Worm (Caenorhabditis elegans): Measurements from ENCODE around the gene fbxl-5.

The fbxl-5 gene

DNA sequence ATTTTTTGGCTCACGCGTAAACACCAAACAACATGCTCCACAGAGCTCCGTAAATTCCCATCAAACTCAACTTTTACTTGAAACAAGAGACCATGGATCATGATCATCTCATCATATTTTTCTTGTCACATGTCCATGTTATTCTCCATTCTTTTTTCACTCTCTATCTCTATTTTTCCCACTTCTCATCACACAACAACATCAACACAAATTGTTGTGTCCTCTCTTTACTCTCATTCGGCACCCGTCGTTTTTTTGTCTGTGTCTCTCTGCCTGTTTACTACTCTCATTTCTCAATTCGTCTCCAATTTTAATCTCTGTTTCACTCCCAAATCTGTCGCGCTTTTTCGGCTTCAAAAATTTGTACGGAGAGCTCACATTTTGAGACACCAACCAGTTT lies 16.6 kb downstream of the fbxl-5 start (continued):
- TF ChIP-seq hpl-2 (GFP tag; optimal IDR thresholded peaks at IDR 0.05): no peak
- peak; percentile 97 for TF ChIP-seq lin-14 (GFP tag; optimal IDR thresholded peaks at IDR 0.05)
- TF ChIP-seq ama-1 (optimal IDR thresholded peaks at IDR 0.05): no peak
- peak; percentile 89 for TF ChIP-seq snu-23 (GFP tag; optimal IDR thresholded peaks at IDR 0.05)
- peak; percentile 45 for TF ChIP-seq xbp-1 (tag; optimal IDR thresholded peaks at IDR 0.05)
- no peak for TF ChIP-seq ceh-63 (GFP tag; optimal IDR thresholded peaks at IDR 0.05)
- TF ChIP-seq C34B4.2 (tag; optimal IDR thresholded peaks at IDR 0.05): no peak
- no peak for TF ChIP-seq unc-86 (tag; optimal IDR thresholded peaks at IDR 0.05)
- no peak for TF ChIP-seq elt-2 (tag; optimal IDR thresholded peaks at IDR 0.05)
- TF ChIP-seq fkh-8 (tag; optimal IDR thresholded peaks at IDR 0.05): no peak
- no peak for TF ChIP-seq nhr-77 (tag; optimal IDR thresholded peaks at IDR 0.05)
- peak; percentile 45 for TF ChIP-seq lin-13 (GFP tag; optimal IDR thresholded peaks at IDR 0.05)
- peak; percentile 24 for TF ChIP-seq fkh-10 (GFP tag; optimal IDR thresholded peaks at IDR 0.05)
- peak; percentile 49; the same call in 1 of the 2 replicates for TF ChIP-seq ceh-88 (GFP tag; IDR thresholded peaks at IDR 0.05)
- TF ChIP-seq ceh-82 (tag; optimal IDR thresholded peaks at IDR 0.05): peak in 1 of 3 experiments; percentile 57
- TF ChIP-seq nhr-76 (tag; optimal IDR thresholded peaks at IDR 0.05): no peak
- peak; percentile 83 for TF ChIP-seq blmp-1 (tag; optimal IDR thresholded peaks at IDR 0.05)

DNA sequence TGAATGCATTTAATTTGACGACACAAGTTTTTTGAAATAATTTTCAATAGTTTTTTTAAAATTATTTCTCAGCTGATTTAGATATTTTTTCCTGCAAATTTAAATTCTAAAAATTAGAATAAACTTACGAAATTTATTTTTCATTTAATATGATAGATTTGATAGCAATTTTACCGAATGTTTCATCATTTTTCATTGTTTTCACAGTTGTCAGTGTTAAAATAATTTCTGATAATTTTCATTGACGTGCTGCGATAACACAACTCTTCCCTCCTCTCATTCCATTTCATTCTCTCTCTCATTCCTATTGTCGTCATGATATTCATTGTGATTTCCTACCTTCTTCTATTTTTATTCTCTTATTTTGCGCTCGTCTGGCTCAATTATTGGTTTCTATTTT lies 17.5 kb downstream of the fbxl-5 start, which contains the start of gene hint-3:
hint-3 (plus strand) TSS at position 301 of the 400 bp plus-strand sequence.
- no peak for TF ChIP-seq mef-2 (tag; optimal IDR thresholded peaks at IDR 0.05)
- no peak for TF ChIP-seq snu-23 (GFP tag; optimal IDR thresholded peaks at IDR 0.05)
- TF ChIP-seq C16A3.4 (tag; optimal IDR thresholded peaks at IDR 0.05): no peak
- no peak for TF ChIP-seq lin-35 (GFP tag; optimal IDR thresholded peaks at IDR 0.05)
- no peak for TF ChIP-seq lin-15B (tag; optimal IDR thresholded peaks at IDR 0.05)
- no peak for TF ChIP-seq vab-15 (tag; optimal IDR thresholded peaks at IDR 0.05)
- no peak for TF ChIP-seq unc-86 (tag; optimal IDR thresholded peaks at IDR 0.05)
- TF ChIP-seq Y116A8C.19 (tag; optimal IDR thresholded peaks at IDR 0.05; ENCODE audit: borderline replicate concordance): no peak
- no peak for TF ChIP-seq efl-1 (optimal IDR thresholded peaks at IDR 0.05)
- no peak for TF ChIP-seq efl-1 (GFP tag; optimal IDR thresholded peaks at IDR 0.05 in 1 of 2)
- no peak for TF ChIP-seq ceh-82 (tag; optimal IDR thresholded peaks at IDR 0.05)
- no peak for TF ChIP-seq unc-62 (GFP tag; optimal IDR thresholded peaks at IDR 0.05)
- no peak for TF ChIP-seq ztf-11 (tag; optimal IDR thresholded peaks at IDR 0.05)
- TF ChIP-seq dpl-1 (GFP tag; optimal IDR thresholded peaks at IDR 0.05): no peak
- TF ChIP-seq efl-3 (GFP tag; optimal IDR thresholded peaks at IDR 0.05): no peak
- TF ChIP-seq zip-4 (GFP tag; optimal IDR thresholded peaks at IDR 0.05): no peak
- no peak for TF ChIP-seq unc-30 (tag; optimal IDR thresholded peaks at IDR 0.05)
- no peak for TF ChIP-seq elt-3 (tag; optimal IDR thresholded peaks at IDR 0.05)

DNA sequence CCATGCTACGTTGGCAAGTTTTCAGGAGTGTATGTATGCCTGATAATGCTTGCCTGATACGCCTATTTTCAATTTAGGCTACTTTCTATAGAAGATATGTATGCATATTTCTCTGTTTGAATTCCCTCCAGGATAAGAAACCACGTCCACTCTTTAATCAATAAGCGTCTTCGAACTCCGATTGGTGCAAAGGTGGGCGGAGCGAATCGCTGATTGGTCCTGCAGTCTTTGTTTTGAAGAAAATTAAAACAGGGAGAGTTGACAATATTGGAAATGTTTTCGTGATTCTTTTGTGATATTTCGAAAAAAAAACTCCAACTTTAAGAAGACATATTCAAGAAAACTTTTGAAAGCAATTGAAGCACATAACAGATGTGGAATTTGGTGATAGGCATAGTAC lies 19.2 kb downstream of the fbxl-5 start:
- no peak for TF ChIP-seq fos-1 (tag; optimal IDR thresholded peaks at IDR 0.05)
- no peak for TF ChIP-seq mdl-1 (tag; optimal IDR thresholded peaks at IDR 0.05)
- TF ChIP-seq rnt-1 (tag; optimal IDR thresholded peaks at IDR 0.05): no peak

DNA sequence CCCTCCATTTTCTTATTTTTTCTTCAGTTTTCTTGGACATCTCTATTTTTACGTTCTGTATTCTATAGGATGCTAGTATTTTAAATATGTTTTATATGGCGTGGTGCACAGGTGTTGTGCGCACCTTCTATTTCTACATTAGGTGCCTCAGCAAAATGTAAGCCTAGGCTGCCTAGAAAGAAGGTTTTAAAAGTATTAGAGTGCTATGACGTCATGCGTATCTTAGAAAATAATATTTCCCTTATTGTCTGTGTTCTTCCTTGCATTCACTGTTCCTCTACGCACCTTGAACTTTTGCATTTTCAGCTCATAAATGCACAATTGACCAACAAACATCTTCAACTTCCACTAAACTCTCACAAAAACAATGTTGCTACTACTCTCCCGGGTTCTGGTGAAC lies 28.3 kb downstream of the fbxl-5 start, which contains the start of gene frpr-3:
frpr-3 (plus strand) TSS at position 301 of the 400 bp plus-strand sequence.
- TF ChIP-seq ets-5 (GFP tag; IDR thresholded peaks at IDR 0.05): no peak
- TF ChIP-seq pax-3 (tag; optimal IDR thresholded peaks at IDR 0.05): no peak
- no peak for TF ChIP-seq lsy-2 (tag; optimal IDR thresholded peaks at IDR 0.05)
- TF ChIP-seq isw-1 (GFP tag; IDR thresholded peaks at IDR 0.05): no peak
- no peak for TF ChIP-seq lir-3 (tag; optimal IDR thresholded peaks at IDR 0.05; ENCODE audit: poor library complexity)
- no peak for TF ChIP-seq lin-39 (tag; optimal IDR thresholded peaks at IDR 0.05)
- no peak for TF ChIP-seq nhr-84 (tag; optimal IDR thresholded peaks at IDR 0.05)
- TF ChIP-seq rnt-1 (tag; optimal IDR thresholded peaks at IDR 0.05): no peak
- TF ChIP-seq tlp-1 (tag; optimal IDR thresholded peaks at IDR 0.05): no peak
- no peak for TF ChIP-seq dsc-1 (tag; optimal IDR thresholded peaks at IDR 0.05)
- TF ChIP-seq zag-1 (tag; optimal IDR thresholded peaks at IDR 0.05): no peak
- no peak for TF ChIP-seq ztf-4 (tag; optimal IDR thresholded peaks at IDR 0.05)
- TF ChIP-seq nhr-47 (tag; optimal IDR thresholded peaks at IDR 0.05): no peak
- no peak for TF ChIP-seq aha-1 (tag; optimal IDR thresholded peaks at IDR 0.05)

All from whole organism, L1 larva.